Fruit fly (Drosophila melanogaster): ENCODE measurements around the gene CG34161.

Gene CG34161

dm6 chr2L:10543048-10543752, 38.3 kb downstream of the CG34161 start (continued):
- TF ChIP-seq CG7839 (tag; optimal IDR thresholded peaks at IDR 0.05) (peak; percentile 60), CG13123 (GFP tag; optimal IDR thresholded peaks at IDR 0.05) (no peak), bab2 (GFP tag; optimal IDR thresholded peaks at IDR 0.05) (no peak), lilli (GFP tag; optimal IDR thresholded peaks at IDR 0.05) (no peak), Awh (GFP tag; IDR thresholded peaks at IDR 0.05) (0 out of 2 replicates have a peak, but pooled peaks have one; percentile 41), CG12104 (GFP tag; optimal IDR thresholded peaks at IDR 0.05) (peak; percentile 18), CG1024 (GFP tag; IDR thresholded peaks at IDR 0.05) (no peak), CG4730 (GFP tag; IDR thresholded peaks at IDR 0.05) (0 out of 2 replicates have a peak, but pooled peaks have one; percentile 25), kay (GFP tag; optimal IDR thresholded peaks at IDR 0.05) (no peak), gce (GFP tag; IDR thresholded peaks at IDR 0.05) (0 out of 3 replicates have a peak, but pooled peaks have one; percentile 29), CG11085 (GFP tag; IDR thresholded peaks at IDR 0.05) (no peak), CG17328 (GFP tag; IDR thresholded peaks at IDR 0.05) (peak; percentile 61), CG18262 (tag; optimal IDR thresholded peaks at IDR 0.05) (peak; percentile 79), CG3995 (GFP tag; optimal IDR thresholded peaks at IDR 0.05) (no peak), CG4282 (GFP tag; optimal IDR thresholded peaks at IDR 0.05) (no peak), pfk (GFP tag; optimal IDR thresholded peaks at IDR 0.05) (no peak), CG1603 (tag; optimal IDR thresholded peaks at IDR 0.05) (peak; percentile 64), CG6791 (GFP tag; IDR thresholded peaks at IDR 0.05; ENCODE audit: partially characterized antibody) (no peak), CG17802 (tag; optimal IDR thresholded peaks at IDR 0.05) (no peak), luna (GFP tag; optimal IDR thresholded peaks at IDR 0.05) (no peak), E2f1 (GFP tag; IDR thresholded peaks at IDR 0.05) (no peak), Kr (GFP tag; optimal IDR thresholded peaks at IDR 0.05) (peak; percentile 26), CG17385 (GFP tag; optimal IDR thresholded peaks at IDR 0.05) (peak; percentile 19), Nf-YB (GFP tag; optimal IDR thresholded peaks at IDR 0.05) (peak; percentile 1), CG18476 (GFP tag; optimal IDR thresholded peaks at IDR 0.05) (no peak), CG11696 (GFP tag; IDR thresholded peaks at IDR 0.05) (0 out of 2 replicates have a peak, but pooled peaks have one; percentile 9), her (GFP tag; optimal IDR thresholded peaks at IDR 0.05) (no peak), Taf1 (GFP tag; IDR thresholded peaks at IDR 0.05) (no peak), ci (GFP tag; IDR thresholded peaks at IDR 0.05) (peak; percentile 36; the same call in 1 of the 3 replicates), CG6175 (GFP tag; IDR thresholded peaks at IDR 0.05) (no peak), CG11093 (GFP tag; IDR thresholded peaks at IDR 0.05) (no peak), Rfx (GFP tag; IDR thresholded peaks at IDR 0.05) (no peak), CG12155 (GFP tag; optimal IDR thresholded peaks at IDR 0.05) (peak; percentile 19), Ptx1 (GFP tag; IDR thresholded peaks at IDR 0.05) (no peak; the same call in 1 of the 2 replicates), CG17359 (tag; optimal IDR thresholded peaks at IDR 0.05) (peak; percentile 56), CG2116 (GFP tag; optimal IDR thresholded peaks at IDR 0.05) (no peak), ro (GFP tag; IDR thresholded peaks at IDR 0.05) (no peak), mirr (GFP tag; optimal IDR thresholded peaks at IDR 0.05) (no peak), zfh1 (GFP tag; IDR thresholded peaks at IDR 0.05) (0 out of 3 replicates have a peak, but pooled peaks have one; percentile 28), Meics (GFP tag; optimal IDR thresholded peaks at IDR 0.05) (no peak), HLHmδ (GFP tag; optimal IDR thresholded peaks at IDR 0.05) (peak; percentile 75), Mes4 (GFP tag; optimal IDR thresholded peaks at IDR 0.05) (no peak), exex (tag; optimal IDR thresholded peaks at IDR 0.05) (no peak), CG14014 (GFP tag; IDR thresholded peaks at IDR 0.05) (no peak), Trl (optimal IDR thresholded peaks at IDR 0.05) (no peak), Trl (GFP tag; optimal IDR thresholded peaks at IDR 0.05) (no peak), CG4707 (GFP tag; optimal IDR thresholded peaks at IDR 0.05) (no peak), cato (GFP tag; optimal IDR thresholded peaks at IDR 0.05; ENCODE audit: borderline replicate concordance) (no peak), MTF-1 (GFP tag; optimal IDR thresholded peaks at IDR 0.05; ENCODE audit: borderline replicate concordance) (no peak), ato (GFP tag; IDR thresholded peaks at IDR 0.05; ENCODE audit: partially characterized antibody) (no peak)

Data from whole organism, embryonic.